Fruit fly (Drosophila melanogaster) whole organism, embryonic: ENCODE data around the gene msn.

Experiments
- Asciz ChIP-seq: fragments of 200-800 bp; sonication (Bioruptor generic); optimal IDR thresholded peaks from 2 replicates; lab custom pipeline; 2017; ENCODE audit warnings: missing biosample characterization, mild to moderate bottlenecking, missing genetic modification characterization, missing genetic modification reagents
- B-H2 ChIP-seq: fragments of 200-800 bp; sonication (Bioruptor generic); optimal IDR thresholded peaks from 2 replicates; lab custom pipeline; 2018; ENCODE audit warnings: missing biosample characterization, mild to moderate bottlenecking, missing genetic modification characterization
- Blimp-1 ChIP-seq: fragments of 200-800 bp; sonication (Bioruptor generic); optimal IDR thresholded peaks from 3 replicates; lab custom pipeline; 2018; ENCODE audit warnings: missing biosample characterization, missing genetic modification characterization, mild to moderate bottlenecking, moderate library complexity, missing genetic modification reagents
- Bteb2 ChIP-seq: fragments of 200-800 bp; sonication (Bioruptor generic); optimal IDR thresholded peaks from 2 replicates; lab custom pipeline; 2016; ENCODE audit warnings: missing biosample characterization, missing genetic modification characterization
- CG10209 ChIP-seq: fragments of 200-800 bp; sonication (Bioruptor generic); optimal IDR thresholded peaks from 3 replicates; lab custom pipeline; 2017; ENCODE audit warnings: missing biosample characterization, mild to moderate bottlenecking, missing genetic modification characterization, missing genetic modification reagents
- CG10267 ChIP-seq: fragments of 200-800 bp; sonication (Bioruptor generic); optimal IDR thresholded peaks from 2 replicates; lab custom pipeline; 2018; ENCODE audit warnings: missing biosample characterization, mild to moderate bottlenecking, missing genetic modification characterization, moderate library complexity
- CG11093 ChIP-seq: fragments of 200-800 bp; sonication (Bioruptor generic); IDR thresholded peaks from 3 replicates; pipeline ENCODE4 v1.3.6; 2022; ENCODE audit warnings: missing biosample characterization, missing genetic modification characterization
- CG12219 ChIP-seq: fragments of 200-800 bp; sonication (Bioruptor generic); optimal IDR thresholded peaks from 3 replicates; lab custom pipeline; 2018; ENCODE audit warnings: missing biosample characterization, mild to moderate bottlenecking, missing genetic modification characterization
- CG12299 ChIP-seq: fragments of 200-800 bp; sonication (Bioruptor generic); optimal IDR thresholded peaks from 2 replicates; lab custom pipeline; 2018; ENCODE audit warnings: missing biosample characterization, mild to moderate bottlenecking, missing genetic modification characterization
- CG17361 ChIP-seq: fragments of 200-800 bp; sonication (Bioruptor generic); IDR thresholded peaks from 3 replicates; pipeline ENCODE4 v1.3.6; 2022; ENCODE audit warnings: missing biosample characterization, missing genetic modification characterization
- CG18262 ChIP-seq: fragments of 200-800 bp; optimal IDR thresholded peaks from 3 replicates; lab custom pipeline; 2019; ENCODE audit warnings: missing biosample characterization, mild to moderate bottlenecking, missing genetic modification characterization, moderate library complexity
- CG2199 ChIP-seq: fragments of 200-800 bp; sonication (Bioruptor generic); IDR thresholded peaks from 3 replicates; pipeline ENCODE4 v1.3.6; 2022; ENCODE audit warnings: missing biosample characterization, missing genetic modification characterization
- CG34224 ChIP-seq: fragments of 200-800 bp; sonication (Bioruptor generic); IDR thresholded peaks from 3 replicates; pipeline ENCODE4 v1.3.6; 2022; ENCODE audit warnings: missing biosample characterization, missing genetic modification characterization; ENCODE audit not compliant: partially characterized antibody
- CG4424 ChIP-seq: fragments of 200-800 bp; sonication (Bioruptor generic); optimal IDR thresholded peaks from 3 replicates; lab custom pipeline; 2016; ENCODE audit warnings: missing biosample characterization, missing genetic modification characterization
- CG7839 ChIP-seq: fragments of 200-800 bp; sonication (Bioruptor generic); optimal IDR thresholded peaks from 3 replicates; lab custom pipeline; 2018; ENCODE audit warnings: missing biosample characterization, mild to moderate bottlenecking, missing genetic modification characterization, moderate library complexity
- CG8359 ChIP-seq: fragments of 200-800 bp; sonication (Bioruptor generic); optimal IDR thresholded peaks from 2 replicates; lab custom pipeline; 2017; ENCODE audit warnings: missing biosample characterization, mild to moderate bottlenecking, missing genetic modification characterization, borderline replicate concordance
- CG8924 ChIP-seq: fragments of 200-800 bp; optimal IDR thresholded peaks from 3 replicates; lab custom pipeline; 2019; ENCODE audit warnings: missing biosample characterization, mild to moderate bottlenecking, missing genetic modification characterization, moderate library complexity
- CG9876 ChIP-seq: fragments of 200-800 bp; sonication (Bioruptor generic); optimal IDR thresholded peaks from 2 replicates; lab custom pipeline; 2016; ENCODE audit warnings: missing biosample characterization, missing genetic modification characterization
- D19A ChIP-seq: fragments of 200-800 bp; optimal IDR thresholded peaks from 3 replicates; lab custom pipeline; 2019; ENCODE audit warnings: missing biosample characterization, mild to moderate bottlenecking, missing genetic modification characterization, moderate library complexity
- Dbx ChIP-seq: fragments of 200-800 bp; sonication (Bioruptor generic); IDR thresholded peaks from 3 replicates; pipeline ENCODE4 v1.3.6; 2022; ENCODE audit warnings: missing biosample characterization, missing genetic modification characterization
- Dfd ChIP-seq, 2 experiments: fragments of >200 bp; optimal IDR thresholded peaks; 2 replicates each; lab custom pipeline; 2017; ENCODE audit warnings: missing biosample characterization in 2 of 2, missing genetic modification characterization in 2 of 2
- E2f1 ChIP-seq: fragments of 200-800 bp; sonication (Bioruptor generic); IDR thresholded peaks from 2 replicates; pipeline ENCODE4 v1.3.6; 2022; ENCODE audit warnings: missing biosample characterization, missing genetic modification characterization
- HHEX ChIP-seq: fragments of 200-800 bp; sonication (Bioruptor generic); optimal IDR thresholded peaks from 3 replicates; lab custom pipeline; 2017; ENCODE audit warnings: missing biosample characterization, mild to moderate bottlenecking, missing genetic modification characterization, missing genetic modification reagents
- Hand ChIP-seq: fragments of 200-800 bp; sonication (Bioruptor generic); optimal IDR thresholded peaks from 2 replicates; lab custom pipeline; 2017; ENCODE audit warnings: mild to moderate bottlenecking, missing biosample characterization, missing genetic modification reagents, missing genetic modification characterization
- Hr78 ChIP-seq, 2 experiments: fragments of 200-800 bp in 1 of 2; fragments of >200 bp in 1 of 2; sonication (Bioruptor generic) in 1 of 2; optimal IDR thresholded peaks; 2 replicates each; lab custom pipeline; 2017 to 2019; ENCODE audit warnings: missing biosample characterization in 2 of 2, missing genetic modification characterization in 2 of 2, mild to moderate bottlenecking in 1 of 2, moderate library complexity in 1 of 2
- Lhr ChIP-seq: fragments of 200-800 bp; sonication (Bioruptor generic); optimal IDR thresholded peaks from 3 replicates; lab custom pipeline; 2017; ENCODE audit warnings: mild to moderate bottlenecking, missing biosample characterization, missing genetic modification reagents, missing genetic modification characterization
- MTF-1 ChIP-seq: fragments of 200-800 bp; sonication (Bioruptor generic); optimal IDR thresholded peaks from 2 replicates; lab custom pipeline; 2018; ENCODE audit warnings: missing biosample characterization, mild to moderate bottlenecking, missing genetic modification characterization, borderline replicate concordance
- Sox100B ChIP-seq: fragments of 200-800 bp; sonication (Bioruptor generic); optimal IDR thresholded peaks from 3 replicates; lab custom pipeline; 2018; ENCODE audit warnings: missing biosample characterization, mild to moderate bottlenecking, missing genetic modification characterization
- Sry-δ ChIP-seq: fragments of 200-800 bp; sonication (Bioruptor generic); optimal IDR thresholded peaks from 2 replicates; lab custom pipeline; 2016; ENCODE audit warnings: missing biosample characterization, missing genetic modification characterization
- Vsx1 ChIP-seq: fragments of 200-800 bp; sonication (Bioruptor generic); optimal IDR thresholded peaks from 2 replicates; lab custom pipeline; 2017; ENCODE audit warnings: missing biosample characterization, mild to moderate bottlenecking, missing genetic modification characterization, missing genetic modification reagents
- ab ChIP-seq: fragments of 200-800 bp; sonication (Bioruptor generic); optimal IDR thresholded peaks from 2 replicates; lab custom pipeline; 2016; ENCODE audit warnings: missing biosample characterization, missing genetic modification characterization
- ato ChIP-seq: fragments of 200-800 bp; sonication (Bioruptor generic); IDR thresholded peaks from 2 replicates; pipeline ENCODE4 v1.3.6; 2022; ENCODE audit warnings: missing biosample characterization, missing genetic modification characterization; ENCODE audit not compliant: partially characterized antibody
- cad ChIP-seq: fragments of >200 bp; optimal IDR thresholded peaks from 2 replicates; lab custom pipeline; 2017; ENCODE audit warnings: missing biosample characterization, missing genetic modification characterization
- dysf ChIP-seq: fragments of 200-800 bp; sonication (Bioruptor generic); IDR thresholded peaks from 3 replicates; pipeline ENCODE4 v1.3.6; 2022; ENCODE audit warnings: missing biosample characterization, missing genetic modification characterization
- emc ChIP-seq: fragments of 200-800 bp; sonication (Bioruptor generic); optimal IDR thresholded peaks from 2 replicates; lab custom pipeline; 2016; ENCODE audit warnings: missing biosample characterization, missing genetic modification characterization
- esg ChIP-seq: fragments of 200-800 bp; sonication (Bioruptor generic); conservative IDR thresholded peaks from 2 replicates; pipeline ENCODE4 v1.3.6; 2022; ENCODE audit warnings: missing biosample characterization, missing genetic modification characterization
- gce ChIP-seq: fragments of 200-800 bp; sonication (Bioruptor generic); IDR thresholded peaks from 3 replicates; pipeline ENCODE4 v1.3.6; 2022; ENCODE audit warnings: missing biosample characterization, missing genetic modification characterization
- gro ChIP-seq: fragments of 200-800 bp; sonication (Bioruptor generic); optimal IDR thresholded peaks from 2 replicates; lab custom pipeline; 2016; ENCODE audit warnings: missing biosample characterization, missing genetic modification characterization
- gsb ChIP-seq: fragments of 200-800 bp; sonication (Bioruptor generic); IDR thresholded peaks from 2 replicates; pipeline ENCODE4 v1.3.6; 2022; ENCODE audit warnings: missing biosample characterization, missing genetic modification characterization
- luna ChIP-seq: fragments of 200-800 bp; sonication (Bioruptor generic); optimal IDR thresholded peaks from 2 replicates; lab custom pipeline; 2016; ENCODE audit warnings: missing biosample characterization, missing genetic modification characterization
- mam ChIP-seq: fragments of 200-800 bp; sonication (Bioruptor generic); optimal IDR thresholded peaks from 3 replicates; lab custom pipeline; 2016; ENCODE audit warnings: missing biosample characterization, missing genetic modification characterization
- mirr ChIP-seq: fragments of 200-800 bp; sonication (Bioruptor generic); optimal IDR thresholded peaks from 3 replicates; lab custom pipeline; 2018; ENCODE audit warnings: missing biosample characterization, mild to moderate bottlenecking, missing genetic modification characterization
- prd ChIP-seq, 3 experiments: fragments of >200 bp in 2 of 3; fragments of 200-800 bp in 1 of 3; sonication (Bioruptor generic) in 1 of 3; optimal IDR thresholded peaks in 2 of 3; IDR thresholded peaks in 1 of 3; 2 replicates in 2 of 3; 3 replicates in 1 of 3; pipeline versions ENCODE4 v1.3.6 to Lab custom; 2017 to 2022; ENCODE audit warnings: missing biosample characterization in 1 of 3, missing genetic modification characterization in 1 of 3
- shn ChIP-seq: fragments of 200-800 bp; sonication (Bioruptor generic); optimal IDR thresholded peaks from 3 replicates; lab custom pipeline; 2016; ENCODE audit warnings: missing biosample characterization, missing genetic modification characterization
- slbo ChIP-seq: fragments of 200-800 bp; sonication (Bioruptor generic); IDR thresholded peaks from 2 replicates; pipeline ENCODE4 v1.3.6; 2022; ENCODE audit warnings: missing biosample characterization, missing genetic modification characterization
- ssp ChIP-seq: fragments of 200-800 bp; sonication (Bioruptor generic); IDR thresholded peaks from 2 replicates; pipeline ENCODE4 v1.3.6; 2022; ENCODE audit warnings: missing biosample characterization, missing genetic modification characterization
- stwl ChIP-seq: fragments of 200-800 bp; sonication (Bioruptor generic); optimal IDR thresholded peaks from 3 replicates; lab custom pipeline; 2018; ENCODE audit warnings: missing biosample characterization, mild to moderate bottlenecking, missing genetic modification characterization, moderate library complexity
- tin ChIP-seq: fragments of 200-800 bp; sonication (Bioruptor generic); optimal IDR thresholded peaks from 3 replicates; lab custom pipeline; 2016; ENCODE audit warnings: missing biosample characterization, missing genetic modification characterization
- trem ChIP-seq: fragments of 200-800 bp; optimal IDR thresholded peaks from 3 replicates; lab custom pipeline; 2019; ENCODE audit warnings: missing biosample characterization, mild to moderate bottlenecking, missing genetic modification characterization, moderate library complexity
- trh ChIP-seq: fragments of 200-800 bp; sonication (Bioruptor generic); optimal IDR thresholded peaks from 2 replicates; lab custom pipeline; 2016; ENCODE audit warnings: missing biosample characterization, missing genetic modification characterization

The msn gene

dm6 chr3L:2631406-2631805 is 45.1 kb upstream of the msn start, which contains the start of the genes CG42245 and MEP-1 (continued):
- TF ChIP-seq mirr (GFP tag; lab: Kevin White, UChicago) (no peak), Sry-δ (GFP tag; lab: Kevin White, UChicago) (peak; percentile 70), mam (GFP tag; lab: Kevin White, UChicago) (peak; percentile 34), CG10267 (tag; lab: Kevin White, UChicago) (peak; percentile 96), prd (optimal IDR thresholded peaks at IDR 0.05; lab: Kevin White, UChicago) (no peak), prd (GFP tag; IDR thresholded peaks at IDR 0.05; lab: Robert Waterston, UW) (no peak), Vsx1 (no peak), MTF-1 (peak; percentile 26), trh (no peak), CG18262 (tag; lab: Kevin White, UChicago) (peak; percentile 44), CG9876 (GFP tag; lab: Kevin White, UChicago) (no peak), CG17361 (GFP tag; lab: Robert Waterston, UW) (peak; percentile 49; the same call in 1 of the 3 replicates), Sox100B (GFP tag; lab: Kevin White, UChicago) (peak; percentile 30), Hr78 (GFP tag; optimal IDR thresholded peaks at IDR 0.05; lab: Kevin White, UChicago) (no peak), gsb (GFP tag; lab: Robert Waterston, UW) (no peak), luna (peak; percentile 7), dysf (GFP tag; lab: Robert Waterston, UW) (no peak), HHEX (peak; percentile 48), CG34224 (GFP tag; lab: Robert Waterston, UW) (peak; percentile 41; the same call in 1 of the 3 replicates), shn (GFP tag; lab: Kevin White, UChicago) (peak; percentile 25), D19A (tag; lab: Kevin White, UChicago) (peak; percentile 27), stwl (tag; lab: Kevin White, UChicago) (peak; percentile 95), CG10209 (GFP tag; lab: Kevin White, UChicago) (peak; percentile 17), CG12219 (GFP tag; lab: Kevin White, UChicago) (peak; percentile 35), CG8924 (tag; lab: Kevin White, UChicago) (peak; percentile 50), trem (tag; lab: Kevin White, UChicago) (peak; percentile 93), Blimp-1 (GFP tag; lab: Kevin White, UChicago) (peak; percentile 49), CG2199 (GFP tag; lab: Robert Waterston, UW) (no peak), gce (GFP tag; lab: Robert Waterston, UW) (no peak), cad (GFP tag; lab: Kevin White, UChicago) (no peak), CG11093 (GFP tag; lab: Robert Waterston, UW) (no peak), emc (GFP tag; lab: Kevin White, UChicago) (no peak), ab (GFP tag; lab: Kevin White, UChicago) (no peak), ato (GFP tag; lab: Robert Waterston, UW) (no peak; the same call in 1 of the 2 replicates), E2f1 (no peak), Bteb2 (GFP tag; lab: Kevin White, UChicago) (peak; percentile 70), ssp (GFP tag; lab: Robert Waterston, UW) (no peak), CG12299 (tag; lab: Kevin White, UChicago) (peak; percentile 10), tin (GFP tag; lab: Kevin White, UChicago) (peak; percentile 60), CG8359 (no peak), Asciz (GFP tag; lab: Kevin White, UChicago) (peak; percentile 14), slbo (GFP tag; lab: Robert Waterston, UW) (no peak; the same call in 1 of the 2 replicates), gro (GFP tag; lab: Kevin White, UChicago) (peak; percentile 48), Hand (GFP tag; lab: Kevin White, UChicago) (no peak), Dfd (GFP tag; optimal IDR thresholded peaks at IDR 0.05; lab: Kevin White, UChicago) (no peak), CG7839 (tag; lab: Kevin White, UChicago) (peak; percentile 48), B-H2 (GFP tag; lab: Kevin White, UChicago) (peak; percentile 30), esg (GFP tag; lab: Robert Waterston, UW) (no peak), CG4424 (peak; percentile 74), Dbx (GFP tag; lab: Robert Waterston, UW) (peak; percentile 22; the same call in 1 of the 3 replicates), Lhr (peak; percentile 38)
